Fruit fly (Drosophila melanogaster) whole organism, embryonic: ENCODE data around the gene CG18262.

Source experiments
- Adf1 ChIP-seq: fragments of 200-800 bp; sonication (Bioruptor generic); IDR thresholded peaks from 2 replicates; pipeline ENCODE4 v1.3.6; 2022; ENCODE audit warnings: missing biosample characterization, missing genetic modification characterization
- Atf6 ChIP-seq: fragments of 200-800 bp; sonication (Bioruptor generic); IDR thresholded peaks from 2 replicates; pipeline ENCODE4 v1.3.6; 2022; ENCODE audit warnings: missing biosample characterization, missing genetic modification characterization
- CG10147 ChIP-seq: fragments of 200-800 bp; sonication (Bioruptor generic); optimal IDR thresholded peaks from 2 replicates; lab custom pipeline; 2019; ENCODE audit warnings: missing biosample characterization, mild to moderate bottlenecking, missing genetic modification characterization, moderate library complexity
- CG11504 ChIP-seq: fragments of 200-800 bp; sonication (Bioruptor generic); optimal IDR thresholded peaks from 3 replicates; lab custom pipeline; 2019; ENCODE audit warnings: missing biosample characterization, mild to moderate bottlenecking, missing genetic modification characterization, moderate library complexity
- CG11560 ChIP-seq: fragments of 200-800 bp; sonication (Bioruptor generic); IDR thresholded peaks from 3 replicates; pipeline ENCODE4 v1.3.6; 2022; ENCODE audit warnings: missing biosample characterization, missing genetic modification characterization
- CG13287 ChIP-seq: fragments of 200-800 bp; sonication (Bioruptor generic); IDR thresholded peaks from 2 replicates; pipeline ENCODE4 v1.3.6; 2022; ENCODE audit warnings: missing biosample characterization, missing genetic modification characterization; ENCODE audit not compliant: partially characterized antibody
- CG14014 ChIP-seq: fragments of 200-800 bp; sonication (Bioruptor generic); IDR thresholded peaks from 2 replicates; pipeline ENCODE4 v1.3.6; 2022; ENCODE audit warnings: missing biosample characterization, missing genetic modification characterization
- CG14441 ChIP-seq: fragments of 200-800 bp; sonication (Bioruptor generic); IDR thresholded peaks from 2 replicates; pipeline ENCODE4 v1.3.6; 2022; ENCODE audit warnings: missing biosample characterization, missing genetic modification characterization
- CG15514 ChIP-seq: fragments of 200-800 bp; sonication (Bioruptor generic); optimal IDR thresholded peaks from 3 replicates; lab custom pipeline; 2017; ENCODE audit warnings: missing biosample characterization, missing genetic modification characterization, mild to moderate bottlenecking, moderate library complexity, missing genetic modification reagents
- CG17612 ChIP-seq: fragments of 200-800 bp; sonication (Bioruptor generic); IDR thresholded peaks from 2 replicates; pipeline ENCODE4 v1.3.6; 2022; ENCODE audit warnings: missing biosample characterization, missing genetic modification characterization
- CG1832 ChIP-seq: fragments of 200-800 bp; sonication (Bioruptor generic); optimal IDR thresholded peaks from 2 replicates; lab custom pipeline; 2017; ENCODE audit warnings: missing biosample characterization, mild to moderate bottlenecking, missing genetic modification characterization, inconsistent platforms
- CG2199 ChIP-seq: fragments of 200-800 bp; sonication (Bioruptor generic); IDR thresholded peaks from 3 replicates; pipeline ENCODE4 v1.3.6; 2022; ENCODE audit warnings: missing biosample characterization, missing genetic modification characterization
- CG32532 ChIP-seq: fragments of 200-800 bp; sonication (Bioruptor generic); IDR thresholded peaks from 2 replicates; pipeline ENCODE4 v1.3.6; 2022; ENCODE audit warnings: missing biosample characterization, missing genetic modification characterization
- CG32772 ChIP-seq: fragments of 200-800 bp; sonication (Bioruptor generic); IDR thresholded peaks from 2 replicates; pipeline ENCODE4 v1.3.6; 2022; ENCODE audit warnings: missing biosample characterization, missing genetic modification characterization
- CG3407 ChIP-seq: fragments of 200-800 bp; sonication (Bioruptor generic); optimal IDR thresholded peaks from 2 replicates; lab custom pipeline; 2018; ENCODE audit warnings: missing biosample characterization, mild to moderate bottlenecking, missing genetic modification characterization
- CG34422 ChIP-seq: fragments of 200-800 bp; sonication (Bioruptor generic); IDR thresholded peaks from 3 replicates; pipeline ENCODE4 v1.3.6; 2022; ENCODE audit warnings: missing biosample characterization, missing genetic modification characterization
- CG4360 ChIP-seq: fragments of 200-800 bp; sonication (Bioruptor generic); IDR thresholded peaks from 2 replicates; pipeline ENCODE4 v1.3.6; 2022; ENCODE audit warnings: missing biosample characterization, missing genetic modification characterization
- CG4617 ChIP-seq: fragments of 200-800 bp; sonication (Bioruptor generic); optimal IDR thresholded peaks from 3 replicates; lab custom pipeline; 2016; ENCODE audit warnings: missing biosample characterization, missing genetic modification characterization, borderline replicate concordance
- CG6854 ChIP-seq: fragments of 200-800 bp; sonication (Bioruptor generic); optimal IDR thresholded peaks from 3 replicates; lab custom pipeline; 2017; ENCODE audit warnings: missing biosample characterization, mild to moderate bottlenecking, missing genetic modification characterization
- CG7372 ChIP-seq: fragments of 200-800 bp; sonication (Bioruptor generic); IDR thresholded peaks from 2 replicates; pipeline ENCODE4 v1.3.6; 2022; ENCODE audit warnings: missing biosample characterization, missing genetic modification characterization
- CG7987 ChIP-seq: fragments of 200-800 bp; sonication (Bioruptor generic); optimal IDR thresholded peaks from 2 replicates; lab custom pipeline; 2018; ENCODE audit warnings: missing biosample characterization, mild to moderate bottlenecking, missing genetic modification characterization, moderate library complexity
- CG8290 ChIP-seq, 3 experiments: fragments of 200-800 bp; sonication (Bioruptor generic); optimal IDR thresholded peaks; 2 replicates each; lab custom pipeline; 2016 to 2019; ENCODE audit warnings: missing biosample characterization in 3 of 3, missing genetic modification characterization in 3 of 3, mild to moderate bottlenecking in 2 of 3, moderate library complexity in 1 of 3
- CoRest ChIP-seq: fragments of 200-800 bp; sonication (Bioruptor generic); optimal IDR thresholded peaks from 3 replicates; lab custom pipeline; 2018; ENCODE audit warnings: missing biosample characterization, mild to moderate bottlenecking, missing genetic modification characterization, moderate library complexity
- Eip74EF ChIP-seq, 2 experiments: fragments of 200-800 bp in 1 of 2; fragments of >200 bp in 1 of 2; sonication (Bioruptor generic) in 1 of 2; optimal IDR thresholded peaks; 2 replicates each; lab custom pipeline; 2017 to 2019; ENCODE audit warnings: missing biosample characterization in 2 of 2, missing genetic modification characterization in 2 of 2, mild to moderate bottlenecking in 1 of 2, moderate library complexity in 1 of 2
- Gug ChIP-seq: fragments of 200-800 bp; sonication (Bioruptor generic); IDR thresholded peaks from 4 replicates; pipeline ENCODE4 v1.3.6; 2022; ENCODE audit warnings: missing biosample characterization, missing genetic modification characterization
- HmgZ ChIP-seq: fragments of 200-800 bp; sonication (Bioruptor generic); optimal IDR thresholded peaks from 2 replicates; lab custom pipeline; 2018; ENCODE audit warnings: missing biosample characterization, mild to moderate bottlenecking, missing genetic modification characterization
- Lhr ChIP-seq: fragments of 200-800 bp; sonication (Bioruptor generic); optimal IDR thresholded peaks from 3 replicates; lab custom pipeline; 2017; ENCODE audit warnings: mild to moderate bottlenecking, missing biosample characterization, missing genetic modification reagents, missing genetic modification characterization
- Mad ChIP-seq: fragments of 200-800 bp; sonication (Bioruptor generic); optimal IDR thresholded peaks from 2 replicates; lab custom pipeline; 2016; ENCODE audit warnings: missing biosample characterization, missing genetic modification characterization
- Med ChIP-seq: fragments of 200-800 bp; sonication (Bioruptor generic); peaks from one replicate; lab custom pipeline; 2016; ENCODE audit warnings: missing biosample characterization, missing genetic modification characterization, mild to moderate bottlenecking, inconsistent platforms, moderate library complexity
- Myb ChIP-seq: fragments of 200-800 bp; sonication (Bioruptor generic); optimal IDR thresholded peaks from 2 replicates; lab custom pipeline; 2016; ENCODE audit warnings: missing biosample characterization, missing genetic modification characterization
- NfI ChIP-seq: fragments of 200-800 bp; sonication (Bioruptor generic); optimal IDR thresholded peaks from 3 replicates; lab custom pipeline; 2018; ENCODE audit warnings: missing biosample characterization, mild to moderate bottlenecking, missing genetic modification characterization, moderate library complexity
- Optix ChIP-seq: fragments of 200-800 bp; sonication (Bioruptor generic); IDR thresholded peaks from 3 replicates; pipeline ENCODE4 v1.3.6; 2022; ENCODE audit warnings: missing biosample characterization, missing genetic modification characterization
- Sry-β ChIP-seq: fragments of 200-800 bp; sonication (Bioruptor generic); optimal IDR thresholded peaks from 2 replicates; lab custom pipeline; 2018; ENCODE audit warnings: missing biosample characterization, mild to moderate bottlenecking, missing genetic modification characterization, moderate library complexity
- abd-A ChIP-seq: fragments of 200-800 bp; sonication (Bioruptor generic); optimal IDR thresholded peaks from 3 replicates; lab custom pipeline; 2019; ENCODE audit warnings: missing biosample characterization, mild to moderate bottlenecking, missing genetic modification characterization, moderate library complexity
- cas ChIP-seq: fragments of 200-800 bp; sonication (Bioruptor generic); IDR thresholded peaks from 2 replicates; pipeline ENCODE4 v1.3.6; 2022; ENCODE audit warnings: missing biosample characterization, missing genetic modification characterization
- gsb-n ChIP-seq: fragments of 200-800 bp; sonication (Bioruptor generic); optimal IDR thresholded peaks from 3 replicates; lab custom pipeline; 2018; ENCODE audit warnings: missing biosample characterization, mild to moderate bottlenecking, missing genetic modification characterization
- hkb ChIP-seq, 2 experiments: fragments of 200-800 bp in 1 of 2; fragments of >200 bp in 1 of 2; sonication (Bioruptor generic) in 1 of 2; IDR thresholded peaks in 1 of 2; optimal IDR thresholded peaks in 1 of 2; 2 replicates each; pipeline versions ENCODE4 v1.3.6 to Lab custom; 2017 to 2022; ENCODE audit warnings: missing biosample characterization in 1 of 2, missing genetic modification characterization in 1 of 2
- lmd ChIP-seq: fragments of 200-800 bp; sonication (Bioruptor generic); IDR thresholded peaks from 2 replicates; pipeline ENCODE4 v1.3.6; 2022; ENCODE audit warnings: missing biosample characterization, missing genetic modification characterization
- lov ChIP-seq, 2 experiments: fragments of 200-800 bp in 1 of 2; fragments of >200 bp in 1 of 2; sonication (Bioruptor generic) in 1 of 2; IDR thresholded peaks in 1 of 2; optimal IDR thresholded peaks in 1 of 2; 2 replicates in 1 of 2; 3 replicates in 1 of 2; pipeline versions ENCODE4 v1.3.6 to Lab custom; 2017 to 2022; ENCODE audit warnings: missing biosample characterization in 1 of 2, missing genetic modification characterization in 1 of 2
- onecut ChIP-seq: fragments of 200-800 bp; sonication (Bioruptor generic); IDR thresholded peaks from 2 replicates; pipeline ENCODE4 v1.3.6; 2022; ENCODE audit warnings: missing biosample characterization, missing genetic modification characterization
- row ChIP-seq: fragments of 200-800 bp; sonication (Bioruptor generic); IDR thresholded peaks from 3 replicates; pipeline ENCODE4 v1.3.6; 2022; ENCODE audit warnings: missing biosample characterization, missing genetic modification characterization
- scrt ChIP-seq: fragments of 200-800 bp; sonication (Bioruptor generic); optimal IDR thresholded peaks from 2 replicates; lab custom pipeline; 2018; ENCODE audit warnings: missing biosample characterization, mild to moderate bottlenecking, missing genetic modification characterization, moderate library complexity
- sens ChIP-seq: fragments of 200-800 bp; sonication (Bioruptor generic); peaks from one replicate; lab custom pipeline; 2016; ENCODE audit warnings: missing biosample characterization, missing genetic modification characterization
- sr ChIP-seq: fragments of 200-800 bp; sonication (Bioruptor generic); IDR thresholded peaks from 3 replicates; pipeline ENCODE4 v1.3.6; 2022; ENCODE audit warnings: missing biosample characterization, missing genetic modification characterization
- ssp ChIP-seq: fragments of 200-800 bp; sonication (Bioruptor generic); IDR thresholded peaks from 2 replicates; pipeline ENCODE4 v1.3.6; 2022; ENCODE audit warnings: missing biosample characterization, missing genetic modification characterization
- sug ChIP-seq: fragments of 200-800 bp; optimal IDR thresholded peaks from 2 replicates; lab custom pipeline; 2019; ENCODE audit warnings: missing biosample characterization, mild to moderate bottlenecking, missing genetic modification characterization, moderate library complexity
- unc-4 ChIP-seq: fragments of 200-800 bp; sonication (Bioruptor generic); IDR thresholded peaks from 2 replicates; pipeline ENCODE4 v1.3.6; 2022; ENCODE audit warnings: missing biosample characterization, missing genetic modification characterization; ENCODE audit not compliant: partially characterized antibody

The CG18262 gene

DNA sequence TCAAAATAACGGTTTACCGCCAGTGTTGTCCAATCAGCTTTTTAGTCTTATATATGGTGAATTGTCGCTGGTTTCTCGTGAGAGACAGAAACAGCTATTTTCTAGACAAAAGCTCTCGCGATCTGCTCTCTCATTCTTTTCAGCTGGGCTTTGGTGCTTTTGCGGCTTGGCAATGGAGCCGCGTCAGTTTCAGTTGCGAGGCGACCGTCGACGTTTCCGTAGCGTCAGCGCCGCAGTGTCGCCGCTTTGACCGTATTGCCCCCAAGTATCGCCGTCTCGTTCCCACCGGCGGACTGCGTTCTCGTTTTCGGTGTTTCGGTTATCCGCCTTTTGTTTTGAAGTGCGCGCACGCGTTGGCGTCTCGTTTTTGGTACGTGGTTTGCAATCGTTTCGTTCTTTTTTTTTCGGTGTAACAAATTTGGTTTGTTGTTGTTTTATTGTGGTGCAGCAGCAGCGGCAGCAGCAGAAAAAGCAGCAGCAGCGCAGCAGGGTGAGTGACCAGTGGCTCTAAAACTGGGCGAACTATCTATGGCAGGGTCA lies 40.3 kb downstream of the CG18262 start (continued):
- TF ChIP-seq CG32772 (GFP tag; lab: Robert Waterston, UW): 0 out of 2 replicates have a peak, but pooled peaks have one; percentile 29
- TF ChIP-seq CG6854 (GFP tag; lab: Kevin White, UChicago): peak; percentile 13
- TF ChIP-seq CG17612 (GFP tag; lab: Robert Waterston, UW): no peak
- peak; percentile 88 for TF ChIP-seq Adf1 (GFP tag; lab: Robert Waterston, UW)
- TF ChIP-seq sr (GFP tag; lab: Robert Waterston, UW): peak; percentile 80
- TF ChIP-seq Atf6: 0 out of 2 replicates have a peak, but pooled peaks have one; percentile 23
- TF ChIP-seq unc-4: peak; percentile 21; the same call in 1 of the 2 replicates
- TF ChIP-seq CG8290 (GFP tag; optimal IDR thresholded peaks at IDR 0.05; lab: Kevin White, UChicago): no peak
- TF ChIP-seq CG8290 (tag; optimal IDR thresholded peaks at IDR 0.05; lab: Kevin White, UChicago): peak in 1 of 2 experiments; percentile 44
- no peak for TF ChIP-seq ssp (GFP tag; lab: Robert Waterston, UW)
- TF ChIP-seq CG7372 (GFP tag; lab: Robert Waterston, UW): no peak
- peak; percentile 52 for TF ChIP-seq CG15514
- TF ChIP-seq Optix (GFP tag; lab: Robert Waterston, UW): no peak
- no peak for TF ChIP-seq hkb (optimal IDR thresholded peaks at IDR 0.05; lab: Kevin White, UChicago)
- peak; percentile 48; the same call in 1 of the 2 replicates for TF ChIP-seq hkb (GFP tag; IDR thresholded peaks at IDR 0.05; lab: Robert Waterston, UW)
- no peak for TF ChIP-seq CG11560
- 0 out of 2 replicates have a peak, but pooled peaks have one; percentile 30 for TF ChIP-seq cas
- no peak for TF ChIP-seq gsb-n (tag; lab: Kevin White, UChicago)
- peak; percentile 34; the same call in 1 of the 2 replicates for TF ChIP-seq CG13287 (GFP tag; lab: Robert Waterston, UW)
- no peak for TF ChIP-seq NfI (GFP tag; lab: Kevin White, UChicago)
- peak; percentile 91 for TF ChIP-seq Sry-β (GFP tag; lab: Kevin White, UChicago)
- TF ChIP-seq lov (optimal IDR thresholded peaks at IDR 0.05; lab: Kevin White, UChicago): no peak
- no peak for TF ChIP-seq lov (GFP tag; IDR thresholded peaks at IDR 0.05; lab: Robert Waterston, UW)
- TF ChIP-seq CG14014 (GFP tag; lab: Robert Waterston, UW): 0 out of 2 replicates have a peak, but pooled peaks have one; percentile 28
- peak; percentile 34 for TF ChIP-seq sug (tag; lab: Kevin White, UChicago)
- TF ChIP-seq CG1832 (GFP tag; lab: Kevin White, UChicago): peak; percentile 70
- 0 out of 2 replicates have a peak, but pooled peaks have one; percentile 6 for TF ChIP-seq lmd (GFP tag; lab: Robert Waterston, UW)
- TF ChIP-seq abd-A (tag; lab: Kevin White, UChicago): peak; percentile 6
- TF ChIP-seq CG7987 (GFP tag; lab: Kevin White, UChicago): peak; percentile 34
- TF ChIP-seq CG14441: peak; percentile 45
- no peak for TF ChIP-seq CG10147 (GFP tag; lab: Kevin White, UChicago)
- TF ChIP-seq CG11504 (tag; lab: Kevin White, UChicago): peak; percentile 11
- peak; percentile 58; the same call in 1 of the 3 replicates for TF ChIP-seq CG34422 (GFP tag; lab: Robert Waterston, UW)
- TF ChIP-seq Mad (GFP tag; lab: Kevin White, UChicago): no peak
- peak; percentile 48; the same call in 1 of the 2 replicates for TF ChIP-seq onecut (GFP tag; lab: Robert Waterston, UW)
- no peak for TF ChIP-seq Gug (GFP tag; lab: Robert Waterston, UW)
- no peak for TF ChIP-seq Lhr (GFP tag; lab: Kevin White, UChicago)
- TF ChIP-seq CG32532: 0 out of 2 replicates have a peak, but pooled peaks have one; percentile 30
- TF ChIP-seq scrt: no peak
- peak; percentile 19 for TF ChIP-seq HmgZ (tag; lab: Kevin White, UChicago)
- peak; percentile 41 for TF ChIP-seq Myb (GFP tag; lab: Kevin White, UChicago)
- TF ChIP-seq CG2199 (GFP tag; lab: Robert Waterston, UW): 0 out of 3 replicates have a peak, but pooled peaks have one; percentile 53
- peak; percentile 71 for TF ChIP-seq sens (GFP tag; lab: Kevin White, UChicago)
- TF ChIP-seq row (GFP tag; lab: Robert Waterston, UW): peak; percentile 73
- TF ChIP-seq CG4617 (GFP tag; lab: Kevin White, UChicago): no peak
- TF ChIP-seq Eip74EF (GFP tag; optimal IDR thresholded peaks at IDR 0.05; lab: Kevin White, UChicago): peak in 1 of 2 experiments; percentile 29
- peak; percentile 7 for TF ChIP-seq CoRest (tag; lab: Kevin White, UChicago)
- peak; percentile 67 for TF ChIP-seq CG4360
- no peak for TF ChIP-seq CG3407 (GFP tag; lab: Kevin White, UChicago)
- TF ChIP-seq Med (GFP tag; lab: Kevin White, UChicago): peak; percentile 87
